Worm (Caenorhabditis elegans): ENCODE data around the gene rcan-1.

DNA sequence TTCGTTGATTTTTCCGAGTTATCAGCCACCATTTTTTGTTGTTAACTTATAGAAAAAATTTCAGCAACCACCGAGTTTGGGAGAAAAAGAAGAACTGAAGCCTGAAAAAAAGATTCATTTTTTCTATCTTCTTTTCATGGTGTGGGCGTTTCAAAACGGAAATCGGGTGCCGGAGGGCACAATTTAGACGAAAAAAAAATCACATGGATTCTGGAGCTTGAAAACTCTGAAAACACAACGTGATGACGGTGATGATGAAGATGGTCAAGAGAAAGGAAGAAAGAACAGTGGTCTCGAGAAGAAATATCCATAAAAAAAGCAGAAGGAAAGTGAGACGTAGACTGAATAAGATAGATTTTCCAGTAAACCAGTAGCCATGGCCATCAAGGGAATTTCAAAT is at the start of gene rcan-1:
- no peak for TF ChIP-seq ceh-82 (tag; optimal IDR thresholded peaks at IDR 0.05)
- no peak for TF ChIP-seq skn-1 (tag; optimal IDR thresholded peaks at IDR 0.05)
- no peak for TF ChIP-seq elt-3 (tag; optimal IDR thresholded peaks at IDR 0.05)
- TF ChIP-seq alr-1 (tag; optimal IDR thresholded peaks at IDR 0.05) = no peak
- no peak for TF ChIP-seq snpc-4 (tag; optimal IDR thresholded peaks at IDR 0.05)
- TF ChIP-seq sem-4 (tag; optimal IDR thresholded peaks at IDR 0.05) = no peak
- no peak for TF ChIP-seq lin-13 (GFP tag; optimal IDR thresholded peaks at IDR 0.05)
- no peak for TF ChIP-seq lsy-2 (tag; optimal IDR thresholded peaks at IDR 0.05)
- no peak for TF ChIP-seq peb-1 (tag; optimal IDR thresholded peaks at IDR 0.05)
- no peak for TF ChIP-seq nhr-12 (tag; optimal IDR thresholded peaks at IDR 0.05)
- no peak for TF ChIP-seq nhr-77 (tag; optimal IDR thresholded peaks at IDR 0.05)
- TF ChIP-seq fos-1 (tag; optimal IDR thresholded peaks at IDR 0.05) = no peak

All from whole organism, L2 larva.